Fruit fly (Drosophila melanogaster) whole organism, embryonic: ENCODE data around the gene CG13384.
A peak's percentile ranks its signal among the peaks of the same experiment; 100 is the strongest.

Experiments used
- Adf1 ChIP-seq: fragments of 200-800 bp; sonication (Bioruptor generic); IDR thresholded peaks from 2 replicates; pipeline ENCODE4 v1.3.6; 2022; ENCODE audit warnings: missing biosample characterization, missing genetic modification characterization
- CG10209 ChIP-seq: fragments of 200-800 bp; sonication (Bioruptor generic); optimal IDR thresholded peaks from 3 replicates; lab custom pipeline; 2017; ENCODE audit warnings: missing biosample characterization, mild to moderate bottlenecking, missing genetic modification characterization, missing genetic modification reagents
- CG10979 ChIP-seq: fragments of 200-800 bp; sonication (Bioruptor generic); optimal IDR thresholded peaks from 2 replicates; lab custom pipeline; 2018; ENCODE audit warnings: missing biosample characterization, mild to moderate bottlenecking, missing genetic modification characterization, moderate library complexity
- CG12155 ChIP-seq: fragments of 200-800 bp; sonication (Bioruptor generic); optimal IDR thresholded peaks from 3 replicates; lab custom pipeline; 2016; ENCODE audit warnings: missing biosample characterization, missing genetic modification characterization
- CG12236 ChIP-seq: fragments of 200-800 bp; sonication (Bioruptor generic); optimal IDR thresholded peaks from 2 replicates; lab custom pipeline; 2016; ENCODE audit warnings: missing biosample characterization, missing genetic modification characterization
- CG13287 ChIP-seq: fragments of 200-800 bp; sonication (Bioruptor generic); IDR thresholded peaks from 2 replicates; pipeline ENCODE4 v1.3.6; 2022; ENCODE audit warnings: missing biosample characterization, missing genetic modification characterization; ENCODE audit not compliant: partially characterized antibody
- CG13775 ChIP-seq: fragments of 200-800 bp; sonication (Bioruptor generic); optimal IDR thresholded peaks from 3 replicates; lab custom pipeline; 2017; ENCODE audit warnings: missing biosample characterization, mild to moderate bottlenecking, missing genetic modification characterization
- CG16863 ChIP-seq: fragments of 200-800 bp; sonication (Bioruptor generic); optimal IDR thresholded peaks from 3 replicates; lab custom pipeline; 2016; ENCODE audit warnings: missing biosample characterization, missing genetic modification characterization
- CG18599 ChIP-seq: fragments of 200-800 bp; sonication (Bioruptor generic); optimal IDR thresholded peaks from 3 replicates; lab custom pipeline; 2017; ENCODE audit warnings: missing biosample characterization, missing genetic modification characterization, mild to moderate bottlenecking, moderate library complexity, missing genetic modification reagents
- CG18619 ChIP-seq: fragments of 200-800 bp; sonication (Bioruptor generic); optimal IDR thresholded peaks from 3 replicates; lab custom pipeline; 2017; ENCODE audit warnings: missing biosample characterization, mild to moderate bottlenecking, missing genetic modification characterization
- CG2116 ChIP-seq: fragments of 200-800 bp; sonication (Bioruptor generic); optimal IDR thresholded peaks from 3 replicates; lab custom pipeline; 2018; ENCODE audit warnings: missing biosample characterization, mild to moderate bottlenecking, missing genetic modification characterization
- CG30431 ChIP-seq: fragments of 200-800 bp; sonication (Bioruptor generic); optimal IDR thresholded peaks from 2 replicates; lab custom pipeline; 2017; ENCODE audit warnings: missing biosample characterization, missing genetic modification characterization
- CG31388 ChIP-seq: fragments of 200-800 bp; sonication (Bioruptor generic); optimal IDR thresholded peaks from 2 replicates; lab custom pipeline; 2016; ENCODE audit warnings: missing biosample characterization, missing genetic modification characterization
- CG32772 ChIP-seq: fragments of 200-800 bp; sonication (Bioruptor generic); IDR thresholded peaks from 2 replicates; pipeline ENCODE4 v1.3.6; 2022; ENCODE audit warnings: missing biosample characterization, missing genetic modification characterization
- CG3281 ChIP-seq: fragments of 200-800 bp; sonication (Bioruptor generic); optimal IDR thresholded peaks from 3 replicates; lab custom pipeline; 2017; ENCODE audit warnings: missing biosample characterization, mild to moderate bottlenecking, missing genetic modification characterization
- CG3847 ChIP-seq: fragments of 200-800 bp; sonication (Bioruptor generic); IDR thresholded peaks from 2 replicates; pipeline ENCODE4 v1.3.6; 2022; ENCODE audit warnings: missing biosample characterization, missing genetic modification characterization
- CG4360 ChIP-seq: fragments of 200-800 bp; sonication (Bioruptor generic); IDR thresholded peaks from 2 replicates; pipeline ENCODE4 v1.3.6; 2022; ENCODE audit warnings: missing biosample characterization, missing genetic modification characterization
- CG4617 ChIP-seq: fragments of 200-800 bp; sonication (Bioruptor generic); optimal IDR thresholded peaks from 3 replicates; lab custom pipeline; 2016; ENCODE audit warnings: missing biosample characterization, missing genetic modification characterization, borderline replicate concordance
- CG4854 ChIP-seq: fragments of 200-800 bp; sonication (Bioruptor generic); optimal IDR thresholded peaks from 2 replicates; lab custom pipeline; 2016; ENCODE audit warnings: missing biosample characterization, missing genetic modification characterization, inconsistent platforms
- CG6254 ChIP-seq: fragments of 200-800 bp; sonication (Bioruptor generic); optimal IDR thresholded peaks from 3 replicates; lab custom pipeline; 2017; ENCODE audit warnings: mild to moderate bottlenecking, missing biosample characterization, missing genetic modification reagents, missing genetic modification characterization
- CG6689 ChIP-seq: fragments of 200-800 bp; sonication (Bioruptor generic); IDR thresholded peaks from 2 replicates; pipeline ENCODE4 v1.3.6; 2022; ENCODE audit warnings: missing biosample characterization, missing genetic modification characterization
- CG8281 ChIP-seq: fragments of 200-800 bp; sonication (Bioruptor generic); optimal IDR thresholded peaks from 2 replicates; lab custom pipeline; 2018; ENCODE audit warnings: missing biosample characterization, mild to moderate bottlenecking, missing genetic modification characterization, moderate library complexity
- CG8924 ChIP-seq: fragments of 200-800 bp; optimal IDR thresholded peaks from 3 replicates; lab custom pipeline; 2019; ENCODE audit warnings: missing biosample characterization, mild to moderate bottlenecking, missing genetic modification characterization, moderate library complexity
- Dip2 ChIP-seq: fragments of 200-800 bp; sonication (Bioruptor generic); IDR thresholded peaks from 2 replicates; pipeline ENCODE4 v1.3.6; 2022; ENCODE audit warnings: missing biosample characterization, missing genetic modification characterization
- Dp ChIP-seq: fragments of 200-800 bp; sonication (Bioruptor generic); optimal IDR thresholded peaks from 2 replicates; lab custom pipeline; 2018; ENCODE audit warnings: missing biosample characterization, mild to moderate bottlenecking, missing genetic modification characterization, moderate library complexity
- E2f1 ChIP-seq: fragments of 200-800 bp; sonication (Bioruptor generic); IDR thresholded peaks from 2 replicates; pipeline ENCODE4 v1.3.6; 2022; ENCODE audit warnings: missing biosample characterization, missing genetic modification characterization
- H15 ChIP-seq: fragments of 200-800 bp; sonication (Bioruptor generic); IDR thresholded peaks from 3 replicates; pipeline ENCODE4 v1.3.6; 2022; ENCODE audit warnings: missing biosample characterization, missing genetic modification characterization
- Kr ChIP-seq: fragments of 200-800 bp; sonication (Bioruptor generic); optimal IDR thresholded peaks from 2 replicates; lab custom pipeline; 2017; ENCODE audit warnings: missing biosample characterization, mild to moderate bottlenecking, missing genetic modification characterization
- Sry-δ ChIP-seq: fragments of 200-800 bp; sonication (Bioruptor generic); optimal IDR thresholded peaks from 2 replicates; lab custom pipeline; 2016; ENCODE audit warnings: missing biosample characterization, missing genetic modification characterization
- Ssrp ChIP-seq: fragments of 200-800 bp; sonication (Bioruptor generic); optimal IDR thresholded peaks from 2 replicates; lab custom pipeline; 2018; ENCODE audit warnings: missing biosample characterization, mild to moderate bottlenecking, missing genetic modification characterization, moderate library complexity
- Xbp1 ChIP-seq: fragments of 200-800 bp; sonication (Bioruptor generic); optimal IDR thresholded peaks from 3 replicates; lab custom pipeline; 2016; ENCODE audit warnings: missing biosample characterization, mild to moderate bottlenecking, missing genetic modification characterization
- aop ChIP-seq: fragments of 200-800 bp; sonication (Bioruptor generic); IDR thresholded peaks from 2 replicates; pipeline ENCODE4 v1.3.6; 2022; ENCODE audit warnings: missing biosample characterization, missing genetic modification characterization
- ara ChIP-seq: fragments of 200-800 bp; sonication (Bioruptor generic); IDR thresholded peaks from 2 replicates; pipeline ENCODE4 v1.3.6; 2022; ENCODE audit warnings: missing biosample characterization, missing genetic modification characterization
- ash1 ChIP-seq: fragments of 200-800 bp; sonication (Bioruptor generic); optimal IDR thresholded peaks from 2 replicates; lab custom pipeline; 2018; ENCODE audit warnings: missing biosample characterization, mild to moderate bottlenecking, missing genetic modification characterization
- br ChIP-seq: fragments of >200 bp; optimal IDR thresholded peaks from 2 replicates; lab custom pipeline; 2017
- cad ChIP-seq: fragments of >200 bp; optimal IDR thresholded peaks from 2 replicates; lab custom pipeline; 2017; ENCODE audit warnings: missing biosample characterization, missing genetic modification characterization
- gcm ChIP-seq: fragments of 200-800 bp; sonication (Bioruptor generic); optimal IDR thresholded peaks from 2 replicates; lab custom pipeline; 2019; ENCODE audit warnings: missing biosample characterization, mild to moderate bottlenecking, missing genetic modification characterization, moderate library complexity
- kay ChIP-seq: fragments of 200-800 bp; sonication (Bioruptor generic); optimal IDR thresholded peaks from 2 replicates; lab custom pipeline; 2016; ENCODE audit warnings: missing biosample characterization, missing genetic modification characterization
- kni ChIP-seq: fragments of 200-800 bp; sonication (Bioruptor generic); optimal IDR thresholded peaks from 3 replicates; lab custom pipeline; 2017; ENCODE audit warnings: mild to moderate bottlenecking, missing biosample characterization, missing genetic modification reagents, missing genetic modification characterization
- maf-S ChIP-seq: fragments of 200-800 bp; sonication (Bioruptor generic); optimal IDR thresholded peaks from 2 replicates; lab custom pipeline; 2016; ENCODE audit warnings: missing biosample characterization, missing genetic modification characterization
- nom ChIP-seq: fragments of 200-800 bp; sonication (Bioruptor generic); optimal IDR thresholded peaks from 2 replicates; lab custom pipeline; 2017; ENCODE audit warnings: missing biosample characterization, missing genetic modification characterization, mild to moderate bottlenecking, moderate library complexity, missing genetic modification reagents
- odd ChIP-seq: fragments of 200-800 bp; sonication (Bioruptor generic); optimal IDR thresholded peaks from 2 replicates; lab custom pipeline; 2017; ENCODE audit warnings: missing biosample characterization, mild to moderate bottlenecking, missing genetic modification characterization
- org-1 ChIP-seq: fragments of 200-800 bp; sonication (Bioruptor generic); optimal IDR thresholded peaks from 2 replicates; lab custom pipeline; 2017; ENCODE audit warnings: missing biosample characterization, missing genetic modification characterization
- salm ChIP-seq: fragments of 200-800 bp; sonication (Bioruptor generic); optimal IDR thresholded peaks from 2 replicates; lab custom pipeline; 2018; ENCODE audit warnings: missing biosample characterization, mild to moderate bottlenecking, missing genetic modification characterization
- sc ChIP-seq, 3 experiments: fragments of >200 bp in 2 of 3; fragments of 200-800 bp in 1 of 3; sonication (Bioruptor generic) in 1 of 3; optimal IDR thresholded peaks; 2 replicates in 2 of 3; 3 replicates in 1 of 3; lab custom pipeline; 2017; ENCODE audit warnings: mild to moderate bottlenecking in 1 of 3, missing biosample characterization in 1 of 3, missing genetic modification characterization in 1 of 3, missing genetic modification reagents in 1 of 3
- sd ChIP-seq: fragments of 200-800 bp; sonication (Bioruptor generic); optimal IDR thresholded peaks from 3 replicates; lab custom pipeline; 2018; ENCODE audit warnings: missing biosample characterization, mild to moderate bottlenecking, missing genetic modification characterization, moderate library complexity
- sens ChIP-seq: fragments of 200-800 bp; sonication (Bioruptor generic); peaks from one replicate; lab custom pipeline; 2016; ENCODE audit warnings: missing biosample characterization, missing genetic modification characterization
- sima ChIP-seq: fragments of 200-800 bp; sonication (Bioruptor generic); optimal IDR thresholded peaks from 2 replicates; lab custom pipeline; 2016; ENCODE audit warnings: missing biosample characterization, missing genetic modification characterization
- slp2 ChIP-seq: fragments of 200-800 bp; sonication (Bioruptor generic); optimal IDR thresholded peaks from 2 replicates; lab custom pipeline; 2016; ENCODE audit warnings: missing biosample characterization, missing genetic modification characterization
- sqz ChIP-seq: fragments of 200-800 bp; sonication (Bioruptor generic); optimal IDR thresholded peaks from 3 replicates; lab custom pipeline; 2018; ENCODE audit warnings: missing biosample characterization, mild to moderate bottlenecking, missing genetic modification characterization
- zen2 ChIP-seq: fragments of 200-800 bp; sonication (Bioruptor generic); IDR thresholded peaks from 3 replicates; pipeline ENCODE4 v1.3.6; 2022; ENCODE audit warnings: missing biosample characterization, missing genetic modification characterization; ENCODE audit not compliant: partially characterized antibody

CG13384 gene

DNA sequence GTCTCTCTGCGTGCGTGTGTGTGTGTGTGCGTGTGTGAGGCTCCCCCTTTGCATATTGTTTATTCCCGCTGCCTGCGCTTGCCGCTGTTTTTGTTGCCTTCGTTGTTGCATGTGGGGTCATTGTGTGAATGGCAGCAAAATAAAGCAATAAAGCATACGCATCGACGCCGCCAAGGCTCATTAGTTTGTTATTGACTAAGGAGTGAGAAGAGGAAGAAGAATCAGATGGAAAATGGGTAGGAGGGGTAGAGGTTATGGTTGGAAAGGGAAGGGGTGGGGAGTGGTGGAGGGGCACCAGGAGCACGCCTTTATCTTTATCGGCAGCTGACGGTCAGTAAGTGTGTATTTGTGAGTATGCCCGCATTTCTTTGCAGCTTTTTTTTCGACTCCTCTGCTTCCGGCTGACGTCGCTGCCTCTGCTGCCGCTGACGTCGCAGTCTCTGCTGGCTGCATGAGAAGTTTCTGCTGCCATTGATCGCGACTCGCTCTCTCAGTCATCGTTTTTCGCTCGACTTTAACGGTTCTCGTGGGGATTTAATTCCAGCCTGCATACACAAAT, 35.2 kb downstream of the CG13384 start:
- no peak for TF ChIP-seq CG31388 (GFP tag; lab: Kevin White, UChicago)
- no peak for TF ChIP-seq Dip2 (GFP tag; lab: Robert Waterston, UW)
- peak; percentile 53 for TF ChIP-seq sqz (GFP tag; lab: Kevin White, UChicago)
- no peak for TF ChIP-seq CG4617 (GFP tag; lab: Kevin White, UChicago)
- TF ChIP-seq salm (tag; lab: Kevin White, UChicago): no peak
- TF ChIP-seq CG13775 (GFP tag; lab: Kevin White, UChicago): no peak
- no peak for TF ChIP-seq ara
- peak; percentile 2 for TF ChIP-seq CG8281 (tag; lab: Kevin White, UChicago)
- no peak for TF ChIP-seq CG30431 (GFP tag; lab: Kevin White, UChicago)
- TF ChIP-seq CG12236: no peak
- no peak for TF ChIP-seq CG3847 (GFP tag; lab: Robert Waterston, UW)
- TF ChIP-seq CG18619 (GFP tag; lab: Kevin White, UChicago): no peak
- no peak for TF ChIP-seq CG8924 (tag; lab: Kevin White, UChicago)
- no peak for TF ChIP-seq CG10979 (tag; lab: Kevin White, UChicago)
- no peak for TF ChIP-seq CG4854 (GFP tag; lab: Kevin White, UChicago)
- TF ChIP-seq org-1 (GFP tag; lab: Kevin White, UChicago): no peak
- no peak for TF ChIP-seq CG3281 (GFP tag; lab: Kevin White, UChicago)
- TF ChIP-seq CG12155 (GFP tag; lab: Kevin White, UChicago): no peak
- TF ChIP-seq Dp: no peak
- peak; percentile 51 for TF ChIP-seq kni (GFP tag; lab: Kevin White, UChicago)
- TF ChIP-seq E2f1 (GFP tag; lab: Robert Waterston, UW): no peak
- no peak for TF ChIP-seq CG32772 (GFP tag; lab: Robert Waterston, UW)
- no peak for TF ChIP-seq CG16863 (GFP tag; lab: Kevin White, UChicago)
- no peak for TF ChIP-seq ash1 (GFP tag; lab: Kevin White, UChicago)
- no peak for TF ChIP-seq CG2116 (GFP tag; lab: Kevin White, UChicago)
- TF ChIP-seq Ssrp (tag; lab: Kevin White, UChicago): no peak
- TF ChIP-seq sd (tag; lab: Kevin White, UChicago): peak; percentile 29
- TF ChIP-seq kay (GFP tag; lab: Kevin White, UChicago): no peak
- TF ChIP-seq odd (GFP tag; lab: Kevin White, UChicago): peak; percentile 36
- TF ChIP-seq slp2: no peak
- peak; percentile 34; the same call in 1 of the 2 replicates for TF ChIP-seq aop
- no peak for TF ChIP-seq CG13287
- TF ChIP-seq maf-S (GFP tag; lab: Kevin White, UChicago): no peak
- no peak for TF ChIP-seq cad
- no peak for TF ChIP-seq CG6689 (GFP tag; lab: Robert Waterston, UW)
- no peak for TF ChIP-seq CG6254 (GFP tag; lab: Kevin White, UChicago)
- no peak for TF ChIP-seq sima (GFP tag; lab: Kevin White, UChicago)
- TF ChIP-seq Kr: peak; percentile 52
- no peak for TF ChIP-seq CG10209 (GFP tag; lab: Kevin White, UChicago)
- no peak for TF ChIP-seq br (lab: Kevin White, UChicago)
- peak; percentile 87 for TF ChIP-seq Adf1 (GFP tag; lab: Robert Waterston, UW)
- no peak for TF ChIP-seq CG18599 (GFP tag; lab: Kevin White, UChicago)
- TF ChIP-seq sc (optimal IDR thresholded peaks at IDR 0.05; lab: Kevin White, UChicago): no peak
- TF ChIP-seq sc (GFP tag; optimal IDR thresholded peaks at IDR 0.05; lab: Kevin White, UChicago): no peak
- peak; percentile 22 for TF ChIP-seq sens (GFP tag; lab: Kevin White, UChicago)
- TF ChIP-seq Xbp1 (GFP tag; lab: Kevin White, UChicago): no peak
- no peak for TF ChIP-seq zen2 (GFP tag; lab: Robert Waterston, UW)
- peak; percentile 84 for TF ChIP-seq gcm (GFP tag; lab: Kevin White, UChicago)
- TF ChIP-seq Sry-δ (GFP tag; lab: Kevin White, UChicago): no peak
- TF ChIP-seq nom (GFP tag; lab: Kevin White, UChicago): peak; percentile 68
- peak; percentile 69 for TF ChIP-seq CG4360
- TF ChIP-seq H15 (GFP tag; lab: Robert Waterston, UW): no peak
